Worm (Caenorhabditis elegans) whole organism, L4/young adult: Measurements from ENCODE around the gene grsp-3.

Experiments
- W03F9.2 ChIP-seq: fragments of 150-350 bp; optimal IDR thresholded peaks from 2 replicates; lab custom pipeline; 2014; ENCODE audit warnings: missing biosample characterization, missing genetic modification characterization
- dao-5 ChIP-seq: sonication (generic microtip); optimal IDR thresholded peaks from 2 replicates; lab custom pipeline; 2016; ENCODE audit warnings: missing genotype, missing genetic modification characterization, moderate library complexity, missing compliant biosample characterization
- him-1 ChIP-seq: sonication (generic microtip); optimal IDR thresholded peaks from 2 replicates; lab custom pipeline; 2016; ENCODE audit warnings: missing genotype, missing genetic modification reagents, missing genetic modification characterization, missing compliant biosample characterization

- TF ChIP-seq him-1 (tag; lab: Kevin White, UChicago) (no peak), dao-5 (tag; lab: Kevin White, UChicago) (no peak), W03F9.2 (tag; lab: Kevin White, UChicago) (no peak)
Measured at ce11 chrIV:7171222-7171621, 39.5 kb upstream of the grsp-3 start, which contains the start of gene str-220.
